Worm (Caenorhabditis elegans) whole organism, midembryonic: ENCODE measurements around the gene nuaf-3.

Experiments used
- T22C8.4 ChIP-seq: fragments of 200-800 bp; sonication (Bioruptor generic); IDR thresholded peaks from 2 replicates; pipeline ENCODE4 v1.3.6; 2022; ENCODE audit warnings: missing genetic modification characterization, missing compliant biosample characterization
- ztf-29 ChIP-seq: fragments of 200-800 bp; sonication (Bioruptor generic); IDR thresholded peaks from 2 replicates; pipeline ENCODE4 v1.3.6; 2022; ENCODE audit warnings: missing genetic modification reagents, missing genetic modification characterization, missing compliant biosample characterization

ce11 chrIV:11183013-11183412 is 1.1 kb upstream of the nuaf-3 start, which contains the start of gene prx-14:
- TF ChIP-seq T22C8.4 (no peak), ztf-29 (GFP tag; lab: Robert Waterston, UW) (no peak)
